Fruit fly (Drosophila melanogaster): ENCODE data around the gene CG17612.

DNA sequence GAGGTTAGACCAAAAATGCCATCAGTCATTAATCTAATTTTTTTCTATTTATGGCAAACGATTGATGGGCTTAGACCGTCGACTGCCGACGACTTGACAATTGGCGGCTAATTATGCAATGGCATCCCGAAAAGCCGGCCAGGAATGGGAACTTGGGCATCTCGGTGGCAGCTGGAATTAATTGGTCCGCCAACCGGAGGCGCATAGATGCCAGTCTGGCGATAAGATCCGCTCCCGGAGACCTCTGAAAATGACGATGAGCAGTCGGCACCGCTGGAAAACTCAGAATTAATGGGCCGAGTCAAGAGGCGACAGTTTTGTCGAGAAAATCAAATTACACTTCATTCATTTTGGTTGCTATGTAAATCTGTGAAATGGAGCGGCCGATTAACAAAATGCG, 29.9 kb downstream of the CG17612 start, which contains the start of gene CG15429:
- no peak for TF ChIP-seq cic (GFP tag; optimal IDR thresholded peaks at IDR 0.05)
- no peak for TF ChIP-seq CG1620 (GFP tag; optimal IDR thresholded peaks at IDR 0.05)
- TF ChIP-seq CG12768 (GFP tag; optimal IDR thresholded peaks at IDR 0.05) = no peak
- no peak for TF ChIP-seq CG14711 (tag; optimal IDR thresholded peaks at IDR 0.05)
- no peak for TF ChIP-seq CG11617 (GFP tag; optimal IDR thresholded peaks at IDR 0.05)
- no peak for TF ChIP-seq CG5204 (GFP tag; optimal IDR thresholded peaks at IDR 0.05)
- TF ChIP-seq Hr96 (GFP tag; optimal IDR thresholded peaks at IDR 0.05) = no peak

Data from whole organism, adult.